Worm (Caenorhabditis elegans) whole organism, L4/young adult: ENCODE measurements around the gene W04G3.7.

Source experiments
- W03F9.2 ChIP-seq: fragments of 150-350 bp; optimal IDR thresholded peaks from 2 replicates; lab custom pipeline; 2014; ENCODE audit warnings: missing biosample characterization, missing genetic modification characterization
- dao-5 ChIP-seq: sonication (generic microtip); optimal IDR thresholded peaks from 2 replicates; lab custom pipeline; 2016; ENCODE audit warnings: missing genotype, missing genetic modification characterization, moderate library complexity, missing compliant biosample characterization
- him-1 ChIP-seq: sonication (generic microtip); optimal IDR thresholded peaks from 2 replicates; lab custom pipeline; 2016; ENCODE audit warnings: missing genotype, missing genetic modification reagents, missing genetic modification characterization, missing compliant biosample characterization

The W04G3.7 gene

ce11 chrX:11095480-11095879, 10.4 kb upstream of the W04G3.7 start:
- TF ChIP-seq W03F9.2 (tag; lab: Kevin White, UChicago) (peak; percentile 30), dao-5 (tag; lab: Kevin White, UChicago) (peak; percentile 74), him-1 (peak; percentile 92)

ce11 chrX:11093985-11094593, 9.0 kb upstream of the W04G3.7 start:
- TF ChIP-seq him-1 (peak; percentile 100), dao-5 (tag; lab: Kevin White, UChicago) (peak; percentile 95), W03F9.2 (tag; lab: Kevin White, UChicago) (peak; percentile 98)

ce11 chrX:11088952-11089351, 3.9 kb upstream of the W04G3.7 start, which contains the start of gene W04G3.11:
Gene W04G3.11 (plus strand): TSS chrX:11089195.
- TF ChIP-seq him-1 (no peak), dao-5 (tag; lab: Kevin White, UChicago) (no peak), W03F9.2 (tag; lab: Kevin White, UChicago) (no peak)

- TF ChIP-seq him-1 = no peak
- no peak for TF ChIP-seq W03F9.2 (tag; lab: Kevin White, UChicago)
- TF ChIP-seq dao-5 (tag; lab: Kevin White, UChicago) = no peak
Measured at ce11 chrX:11080170-11080728, 4.8 kb downstream of the W04G3.7 start, which contains the start of gene sulp-7. Gene sulp-7 (plus strand): TSS chrX:11080678.

ce11 chrX:11079667-11080066, 5.4 kb downstream of the W04G3.7 start, which contains the start of gene W04G3.13:
Gene W04G3.13 (minus strand): TSS chrX:11079767.
- no peak for TF ChIP-seq dao-5 (tag; lab: Kevin White, UChicago)
- TF ChIP-seq W03F9.2 (tag; lab: Kevin White, UChicago) = no peak
- no peak for TF ChIP-seq him-1

- TF ChIP-seq W03F9.2 (tag; lab: Kevin White, UChicago) = no peak
- TF ChIP-seq dao-5 (tag; lab: Kevin White, UChicago) = no peak
- no peak for TF ChIP-seq him-1
Measured at ce11 chrX:11078150-11078549, 6.9 kb downstream of the W04G3.7 start, which contains the start of gene W04G3.10. Gene W04G3.10 (minus strand): TSS chrX:11078250.

- no peak for TF ChIP-seq him-1
- TF ChIP-seq W03F9.2 (tag; lab: Kevin White, UChicago) = no peak
- TF ChIP-seq dao-5 (tag; lab: Kevin White, UChicago) = no peak
Measured at ce11 chrX:11076491-11076890, 8.6 kb downstream of the W04G3.7 start, which contains the start of gene W04G3.12. Gene W04G3.12 (minus strand): TSS chrX:11076801.

ce11 chrX:11073358-11073757, 11.7 kb downstream of the W04G3.7 start, which contains the start of gene W04G3.5:
Gene W04G3.5 (plus strand): TSS chrX:11073658.
- TF ChIP-seq him-1 (no peak), dao-5 (tag; lab: Kevin White, UChicago) (no peak), W03F9.2 (tag; lab: Kevin White, UChicago) (no peak)

- TF ChIP-seq W03F9.2 (tag; lab: Kevin White, UChicago) (no peak), dao-5 (tag; lab: Kevin White, UChicago) (no peak), him-1 (no peak)
Measured at ce11 chrX:11072701-11073100, 12.4 kb downstream of the W04G3.7 start.

- TF ChIP-seq him-1 (no peak), dao-5 (tag; lab: Kevin White, UChicago) (no peak), W03F9.2 (tag; lab: Kevin White, UChicago) (no peak)
Measured at ce11 chrX:11068334-11068733, 16.7 kb downstream of the W04G3.7 start, which contains the start of gene apt-9. Gene apt-9 (plus strand): TSS chrX:11068527.

- TF ChIP-seq W03F9.2 (tag; lab: Kevin White, UChicago) (no peak), him-1 (no peak), dao-5 (tag; lab: Kevin White, UChicago) (no peak)
Measured at ce11 chrX:11067256-11067655, 17.8 kb downstream of the W04G3.7 start.

- TF ChIP-seq W03F9.2 (tag; lab: Kevin White, UChicago) = no peak
- TF ChIP-seq dao-5 (tag; lab: Kevin White, UChicago) = no peak
- no peak for TF ChIP-seq him-1
Measured at ce11 chrX:11064799-11065198, 20.3 kb downstream of the W04G3.7 start, which contains the start of gene lpr-4. Gene lpr-4 (plus strand): TSS chrX:11065126.

- TF ChIP-seq dao-5 (tag; lab: Kevin White, UChicago) = no peak
- no peak for TF ChIP-seq W03F9.2 (tag; lab: Kevin White, UChicago)
- no peak for TF ChIP-seq him-1
Measured at ce11 chrX:11061904-11062303, 23.2 kb downstream of the W04G3.7 start, which contains the start of gene lpr-5. Gene lpr-5 (plus strand): TSS chrX:11062123.

- TF ChIP-seq W03F9.2 (tag; lab: Kevin White, UChicago) (no peak), him-1 (no peak), dao-5 (tag; lab: Kevin White, UChicago) (no peak)
Measured at ce11 chrX:11060940-11061339, 24.1 kb downstream of the W04G3.7 start.
